Worm (Caenorhabditis elegans): Measurements from ENCODE around the gene nhr-76.

ce11 chrIV:594840-595239 is 32.5 kb upstream of the nhr-76 start:
- TF ChIP-seq pha-4 (tag; optimal IDR thresholded peaks at IDR 0.05) (no peak), F39B2.1 (GFP tag; IDR thresholded peaks at IDR 0.05) (no peak), lin-35 (GFP tag; optimal IDR thresholded peaks at IDR 0.05) (no peak), cebp-1 (GFP tag; IDR thresholded peaks at IDR 0.05) (no peak), cebp-1 (tag; optimal IDR thresholded peaks at IDR 0.05) (no peak), mel-28 (tag; optimal IDR thresholded peaks at IDR 0.05; ENCODE audit: borderline replicate concordance) (no peak), F22D6.2 (tag; optimal IDR thresholded peaks at IDR 0.05) (no peak)
